Fruit fly (Drosophila melanogaster) whole organism, embryonic: Measurements from ENCODE around the gene CG3277.

Experiments
- CG1233 ChIP-seq: fragments of 200-800 bp; sonication (Bioruptor generic); optimal IDR thresholded peaks from 4 replicates; lab custom pipeline; 2018; ENCODE audit warnings: missing biosample characterization, mild to moderate bottlenecking, missing genetic modification characterization
- CG15479 ChIP-seq: fragments of 200-800 bp; sonication (Bioruptor generic); optimal IDR thresholded peaks from 3 replicates; lab custom pipeline; 2019; ENCODE audit warnings: missing biosample characterization, mild to moderate bottlenecking, missing genetic modification characterization, moderate library complexity
- CG1602 ChIP-seq: fragments of 200-800 bp; sonication (Bioruptor generic); optimal IDR thresholded peaks from 3 replicates; lab custom pipeline; 2016; ENCODE audit warnings: missing biosample characterization, missing genetic modification characterization
- CG16815 ChIP-seq: fragments of 200-800 bp; sonication (Bioruptor generic); optimal IDR thresholded peaks from 3 replicates; lab custom pipeline; 2017; ENCODE audit warnings: missing biosample characterization, mild to moderate bottlenecking, missing genetic modification characterization
- CG17802 ChIP-seq: fragments of 200-800 bp; sonication (Bioruptor generic); optimal IDR thresholded peaks from 2 replicates; lab custom pipeline; 2018; ENCODE audit warnings: missing biosample characterization, mild to moderate bottlenecking, missing genetic modification characterization, moderate library complexity
- CG2199 ChIP-seq: fragments of 200-800 bp; sonication (Bioruptor generic); IDR thresholded peaks from 3 replicates; pipeline ENCODE4 v1.3.6; 2022; ENCODE audit warnings: missing biosample characterization, missing genetic modification characterization
- CG2678 ChIP-seq: fragments of 200-800 bp; sonication (Bioruptor generic); optimal IDR thresholded peaks from 3 replicates; lab custom pipeline; 2019; ENCODE audit warnings: missing biosample characterization, mild to moderate bottlenecking, missing genetic modification characterization, moderate library complexity
- CG3281 ChIP-seq: fragments of 200-800 bp; sonication (Bioruptor generic); optimal IDR thresholded peaks from 3 replicates; lab custom pipeline; 2017; ENCODE audit warnings: missing biosample characterization, mild to moderate bottlenecking, missing genetic modification characterization
- CG3726 ChIP-seq: fragments of 200-800 bp; sonication (Bioruptor generic); IDR thresholded peaks from 3 replicates; pipeline ENCODE4, ENCODE4 v1.3.6; 2022; ENCODE audit warnings: missing biosample characterization, missing genetic modification characterization
- CG3838 ChIP-seq: fragments of 200-800 bp; sonication (Bioruptor generic); optimal IDR thresholded peaks from 3 replicates; lab custom pipeline; 2016; ENCODE audit warnings: missing biosample characterization, missing genetic modification characterization
- CG4707 ChIP-seq: fragments of 200-800 bp; sonication (Bioruptor generic); optimal IDR thresholded peaks from 2 replicates; lab custom pipeline; 2018; ENCODE audit warnings: missing biosample characterization, mild to moderate bottlenecking, missing genetic modification characterization, moderate library complexity
- CG6813 ChIP-seq: fragments of 200-800 bp; sonication (Bioruptor generic); optimal IDR thresholded peaks from 2 replicates; lab custom pipeline; 2017; ENCODE audit warnings: missing biosample characterization, missing genetic modification characterization, mild to moderate bottlenecking, moderate library complexity, missing genetic modification reagents
- CG8359 ChIP-seq: fragments of 200-800 bp; sonication (Bioruptor generic); optimal IDR thresholded peaks from 2 replicates; lab custom pipeline; 2017; ENCODE audit warnings: missing biosample characterization, mild to moderate bottlenecking, missing genetic modification characterization, borderline replicate concordance
- CG8388 ChIP-seq: fragments of 200-800 bp; sonication (Bioruptor generic); optimal IDR thresholded peaks from 2 replicates; lab custom pipeline; 2019; ENCODE audit warnings: missing biosample characterization, mild to moderate bottlenecking, missing genetic modification characterization, moderate library complexity
- CG9797 ChIP-seq: fragments of 200-800 bp; sonication (Bioruptor generic); optimal IDR thresholded peaks from 3 replicates; lab custom pipeline; 2018; ENCODE audit warnings: missing biosample characterization, mild to moderate bottlenecking, missing genetic modification characterization
- CG9817 ChIP-seq: fragments of 200-800 bp; sonication (Bioruptor generic); optimal IDR thresholded peaks from 2 replicates; lab custom pipeline; 2018; ENCODE audit warnings: missing biosample characterization, mild to moderate bottlenecking, missing genetic modification characterization, moderate library complexity
- Dbx ChIP-seq: fragments of 200-800 bp; sonication (Bioruptor generic); IDR thresholded peaks from 3 replicates; pipeline ENCODE4 v1.3.6; 2022; ENCODE audit warnings: missing biosample characterization, missing genetic modification characterization
- HmgZ ChIP-seq: fragments of 200-800 bp; sonication (Bioruptor generic); optimal IDR thresholded peaks from 2 replicates; lab custom pipeline; 2018; ENCODE audit warnings: missing biosample characterization, mild to moderate bottlenecking, missing genetic modification characterization
- Hr39 ChIP-seq: fragments of >200 bp; optimal IDR thresholded peaks from 2 replicates; lab custom pipeline; 2017
- Hsf ChIP-seq: fragments of 200-800 bp; sonication (Bioruptor generic); optimal IDR thresholded peaks from 3 replicates; lab custom pipeline; 2016; ENCODE audit warnings: missing biosample characterization, missing genetic modification characterization
- MTF-1 ChIP-seq: fragments of 200-800 bp; sonication (Bioruptor generic); optimal IDR thresholded peaks from 2 replicates; lab custom pipeline; 2018; ENCODE audit warnings: missing biosample characterization, mild to moderate bottlenecking, missing genetic modification characterization, borderline replicate concordance
- Meics ChIP-seq: fragments of 200-800 bp; sonication (Bioruptor generic); optimal IDR thresholded peaks from 2 replicates; lab custom pipeline; 2017; ENCODE audit warnings: missing biosample characterization, mild to moderate bottlenecking, missing genetic modification characterization
- Opbp ChIP-seq: fragments of 200-800 bp; sonication (Bioruptor generic); IDR thresholded peaks from 3 replicates; pipeline ENCODE4 v1.3.6; 2022; ENCODE audit warnings: missing biosample characterization, missing genetic modification characterization; ENCODE audit not compliant: partially characterized antibody
- Optix ChIP-seq: fragments of 200-800 bp; sonication (Bioruptor generic); IDR thresholded peaks from 3 replicates; pipeline ENCODE4 v1.3.6; 2022; ENCODE audit warnings: missing biosample characterization, missing genetic modification characterization
- Poxn ChIP-seq: fragments of 200-800 bp; sonication (Bioruptor generic); IDR thresholded peaks from 2 replicates; pipeline ENCODE4 v1.3.6; 2022; ENCODE audit warnings: missing biosample characterization, missing genetic modification characterization
- Usf ChIP-seq: fragments of 200-800 bp; sonication (Bioruptor generic); optimal IDR thresholded peaks from 2 replicates; lab custom pipeline; 2017; ENCODE audit warnings: missing genotype, missing biosample characterization, missing genetic modification characterization
- dm ChIP-seq: fragments of 200-800 bp; sonication (Bioruptor generic); optimal IDR thresholded peaks from 3 replicates; lab custom pipeline; 2016; ENCODE audit warnings: missing biosample characterization, missing genetic modification characterization
- exex ChIP-seq: fragments of 200-800 bp; sonication (Bioruptor generic); optimal IDR thresholded peaks from 4 replicates; lab custom pipeline; 2018; ENCODE audit warnings: missing biosample characterization, mild to moderate bottlenecking, missing genetic modification characterization, moderate library complexity
- fd96Cb ChIP-seq: fragments of 200-800 bp; sonication (Bioruptor generic); optimal IDR thresholded peaks from 2 replicates; lab custom pipeline; 2018; ENCODE audit warnings: missing biosample characterization, mild to moderate bottlenecking, missing genetic modification characterization, moderate library complexity
- gce ChIP-seq: fragments of 200-800 bp; sonication (Bioruptor generic); IDR thresholded peaks from 3 replicates; pipeline ENCODE4 v1.3.6; 2022; ENCODE audit warnings: missing biosample characterization, missing genetic modification characterization
- gcm ChIP-seq: fragments of 200-800 bp; sonication (Bioruptor generic); optimal IDR thresholded peaks from 2 replicates; lab custom pipeline; 2019; ENCODE audit warnings: missing biosample characterization, mild to moderate bottlenecking, missing genetic modification characterization, moderate library complexity
- gsb ChIP-seq: fragments of 200-800 bp; sonication (Bioruptor generic); IDR thresholded peaks from 2 replicates; pipeline ENCODE4 v1.3.6; 2022; ENCODE audit warnings: missing biosample characterization, missing genetic modification characterization
- gsb-n ChIP-seq: fragments of 200-800 bp; sonication (Bioruptor generic); optimal IDR thresholded peaks from 3 replicates; lab custom pipeline; 2018; ENCODE audit warnings: missing biosample characterization, mild to moderate bottlenecking, missing genetic modification characterization
- ro ChIP-seq: fragments of 200-800 bp; sonication (Bioruptor generic); IDR thresholded peaks from 2 replicates; pipeline ENCODE4 v1.3.6; 2022; ENCODE audit warnings: missing biosample characterization, missing genetic modification characterization
- row ChIP-seq: fragments of 200-800 bp; sonication (Bioruptor generic); IDR thresholded peaks from 3 replicates; pipeline ENCODE4 v1.3.6; 2022; ENCODE audit warnings: missing biosample characterization, missing genetic modification characterization
- sna ChIP-seq: fragments of 200-800 bp; sonication (Bioruptor generic); IDR thresholded peaks from 2 replicates; pipeline ENCODE4 v1.3.6; 2022; ENCODE audit warnings: missing biosample characterization, missing genetic modification characterization; ENCODE audit not compliant: partially characterized antibody
- so ChIP-seq: fragments of 200-800 bp; sonication (Bioruptor generic); IDR thresholded peaks from 3 replicates; pipeline ENCODE4 v1.3.6; 2022; ENCODE audit warnings: missing biosample characterization, missing genetic modification characterization
- sug ChIP-seq: fragments of 200-800 bp; optimal IDR thresholded peaks from 2 replicates; lab custom pipeline; 2019; ENCODE audit warnings: missing biosample characterization, mild to moderate bottlenecking, missing genetic modification characterization, moderate library complexity
- tio ChIP-seq: fragments of 200-800 bp; sonication (Bioruptor generic); optimal IDR thresholded peaks from 2 replicates; lab custom pipeline; 2017; ENCODE audit warnings: missing biosample characterization, missing genetic modification characterization, inconsistent platforms
- tna ChIP-seq: fragments of 200-800 bp; sonication (Bioruptor generic); IDR thresholded peaks from 2 replicates; pipeline ENCODE4 v1.3.6; 2022; ENCODE audit warnings: missing biosample characterization, missing genetic modification characterization; ENCODE audit not compliant: partially characterized antibody
- yki ChIP-seq: fragments of >200 bp; optimal IDR thresholded peaks from 3 replicates; lab custom pipeline; 2018
- z ChIP-seq: fragments of 200-800 bp; sonication (Bioruptor generic); IDR thresholded peaks from 3 replicates; pipeline ENCODE4 v1.3.6; 2022; ENCODE audit warnings: missing biosample characterization, missing genetic modification characterization
- zen2 ChIP-seq: fragments of 200-800 bp; sonication (Bioruptor generic); IDR thresholded peaks from 3 replicates; pipeline ENCODE4 v1.3.6; 2022; ENCODE audit warnings: missing biosample characterization, missing genetic modification characterization; ENCODE audit not compliant: partially characterized antibody

Gene CG3277

dm6 chr2L:3366043-3366679, 62.3 kb downstream of the CG3277 start (continued):
- no peak for TF ChIP-seq gsb-n (tag; lab: Kevin White, UChicago)
- no peak for TF ChIP-seq MTF-1 (GFP tag; lab: Kevin White, UChicago)
- TF ChIP-seq CG1602 (GFP tag; lab: Kevin White, UChicago): no peak
- TF ChIP-seq CG9797 (GFP tag; lab: Kevin White, UChicago): no peak
- TF ChIP-seq CG1233 (GFP tag; lab: Kevin White, UChicago): no peak
- no peak for TF ChIP-seq CG3726
- TF ChIP-seq CG2199 (GFP tag; lab: Robert Waterston, UW): no peak
- TF ChIP-seq zen2 (GFP tag; lab: Robert Waterston, UW): no peak
- peak; percentile 96 for TF ChIP-seq sug (tag; lab: Kevin White, UChicago)
- TF ChIP-seq CG3838 (GFP tag; lab: Kevin White, UChicago): no peak
- no peak for TF ChIP-seq so
- no peak; the same call in 2 of the 3 replicates for TF ChIP-seq Dbx (GFP tag; lab: Robert Waterston, UW)
- no peak for TF ChIP-seq Usf
- no peak for TF ChIP-seq CG6813 (GFP tag; lab: Kevin White, UChicago)
- TF ChIP-seq Poxn (GFP tag; lab: Robert Waterston, UW): no peak
- TF ChIP-seq CG8359 (GFP tag; lab: Kevin White, UChicago): no peak
- TF ChIP-seq gce (GFP tag; lab: Robert Waterston, UW): no peak
- TF ChIP-seq gcm: no peak
- no peak for TF ChIP-seq row (GFP tag; lab: Robert Waterston, UW)
- TF ChIP-seq CG2678 (tag; lab: Kevin White, UChicago): no peak
- TF ChIP-seq CG15479: no peak
- no peak for TF ChIP-seq Opbp (GFP tag; lab: Robert Waterston, UW)
- TF ChIP-seq Optix (GFP tag; lab: Robert Waterston, UW): no peak
- TF ChIP-seq sna (GFP tag; lab: Robert Waterston, UW): no peak
- TF ChIP-seq tio: no peak
- no peak for TF ChIP-seq fd96Cb (tag; lab: Kevin White, UChicago)
- no peak for TF ChIP-seq ro (GFP tag; lab: Robert Waterston, UW)
- no peak for TF ChIP-seq CG9817 (tag; lab: Kevin White, UChicago)
- TF ChIP-seq CG4707 (GFP tag; lab: Kevin White, UChicago): no peak
- no peak for TF ChIP-seq CG17802
- TF ChIP-seq dm (GFP tag; lab: Kevin White, UChicago): no peak
- no peak for TF ChIP-seq yki (lab: Kevin White, UChicago)
- peak; percentile 11 for TF ChIP-seq CG3281 (GFP tag; lab: Kevin White, UChicago)
- TF ChIP-seq exex (tag; lab: Kevin White, UChicago): peak; percentile 98
- peak; percentile 24 for TF ChIP-seq HmgZ (tag; lab: Kevin White, UChicago)
- TF ChIP-seq gsb (GFP tag; lab: Robert Waterston, UW): no peak
- TF ChIP-seq CG16815: no peak
- no peak for TF ChIP-seq CG8388 (GFP tag; lab: Kevin White, UChicago)
- no peak for TF ChIP-seq Hsf (GFP tag; lab: Kevin White, UChicago)
- no peak for TF ChIP-seq tna (GFP tag; lab: Robert Waterston, UW)
- TF ChIP-seq Meics: no peak
- no peak for TF ChIP-seq z
- TF ChIP-seq Hr39: no peak
